Worm (Caenorhabditis elegans) whole organism, L4/young adult: ENCODE measurements around the gene Y102A11A.1.
"Not testable (repeated sequence)": the region's sequence is repeated elsewhere in the genome, so short reads cannot be mapped to it uniquely, and the experiment has no call there.

Source experiments
- W03F9.2 ChIP-seq: fragments of 150-350 bp; optimal IDR thresholded peaks from 2 replicates; lab custom pipeline; 2014; ENCODE audit warnings: missing biosample characterization, missing genetic modification characterization
- dao-5 ChIP-seq: sonication (generic microtip); optimal IDR thresholded peaks from 2 replicates; lab custom pipeline; 2016; ENCODE audit warnings: missing genotype, missing genetic modification characterization, moderate library complexity, missing compliant biosample characterization
- him-1 ChIP-seq: sonication (generic microtip); optimal IDR thresholded peaks from 2 replicates; lab custom pipeline; 2016; ENCODE audit warnings: missing genotype, missing genetic modification reagents, missing genetic modification characterization, missing compliant biosample characterization

DNA sequence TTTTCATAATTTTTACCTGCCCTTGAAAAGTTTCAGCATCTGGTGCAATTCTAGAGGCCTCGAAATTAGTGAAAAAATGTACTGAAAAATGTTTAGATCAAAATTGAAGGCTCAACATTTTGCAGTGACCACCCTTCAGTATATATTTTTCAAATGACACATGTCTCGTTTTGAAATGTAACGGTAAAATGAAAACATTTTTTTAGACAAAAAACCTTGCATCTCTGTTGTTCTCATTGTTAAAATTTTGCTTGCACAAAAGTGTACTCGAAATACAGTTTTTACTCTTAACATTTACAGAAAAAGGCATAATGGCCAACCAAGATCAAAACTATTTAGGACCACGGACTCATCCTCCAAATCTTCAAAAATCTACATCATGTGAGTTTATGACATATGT, 25.3 kb upstream of the Y102A11A.1 start, which contains the start of gene Y102A11A.2:
- TF ChIP-seq him-1; W03F9.2 (tag; lab: Kevin White, UChicago); dao-5 (tag; lab: Kevin White, UChicago): not testable (repeated sequence)
